Fruit fly (Drosophila melanogaster) whole organism, embryonic: ENCODE measurements around the gene Abl.

ENCODE experiments used
- ATbp ChIP-seq: fragments of 200-800 bp; sonication (Bioruptor generic); optimal IDR thresholded peaks from 2 replicates; lab custom pipeline; 2017; ENCODE audit warnings: missing biosample characterization, mild to moderate bottlenecking, missing genetic modification characterization, missing genetic modification reagents
- Bgb ChIP-seq: fragments of 200-800 bp; sonication (Bioruptor generic); IDR thresholded peaks from 2 replicates; pipeline ENCODE4 v1.3.6; 2022; ENCODE audit warnings: missing biosample characterization, missing genetic modification characterization; ENCODE audit not compliant: partially characterized antibody
- CG10267 ChIP-seq: fragments of 200-800 bp; sonication (Bioruptor generic); optimal IDR thresholded peaks from 2 replicates; lab custom pipeline; 2018; ENCODE audit warnings: missing biosample characterization, mild to moderate bottlenecking, missing genetic modification characterization, moderate library complexity
- CG10654 ChIP-seq: fragments of 200-800 bp; sonication (Bioruptor generic); optimal IDR thresholded peaks from 2 replicates; lab custom pipeline; 2016; ENCODE audit warnings: missing biosample characterization, missing genetic modification characterization
- CG11247 ChIP-seq: fragments of 200-800 bp; sonication (Bioruptor generic); IDR thresholded peaks from 2 replicates; pipeline ENCODE4 v1.3.6; 2022; ENCODE audit warnings: missing biosample characterization, missing genetic modification characterization
- CG12942 ChIP-seq: fragments of 200-800 bp; sonication (Bioruptor generic); optimal IDR thresholded peaks from 3 replicates; lab custom pipeline; 2016; ENCODE audit warnings: missing biosample characterization, missing genetic modification characterization
- CG13424 ChIP-seq: fragments of 200-800 bp; sonication (Bioruptor generic); optimal IDR thresholded peaks from 2 replicates; lab custom pipeline; 2019; ENCODE audit warnings: missing biosample characterization, mild to moderate bottlenecking, missing genetic modification characterization, moderate library complexity
- CG14710 ChIP-seq: fragments of 200-800 bp; sonication (Bioruptor generic); optimal IDR thresholded peaks from 3 replicates; lab custom pipeline; 2019; ENCODE audit warnings: missing biosample characterization, mild to moderate bottlenecking, missing genetic modification characterization, moderate library complexity
- CG15696 ChIP-seq: fragments of 200-800 bp; sonication (Bioruptor generic); optimal IDR thresholded peaks from 2 replicates; lab custom pipeline; 2019; ENCODE audit warnings: missing biosample characterization, mild to moderate bottlenecking, missing genetic modification characterization, moderate library complexity
- CG1792 ChIP-seq: fragments of 200-800 bp; sonication (Bioruptor generic); optimal IDR thresholded peaks from 2 replicates; lab custom pipeline; 2016; ENCODE audit warnings: missing biosample characterization, missing genetic modification characterization
- CG2116 ChIP-seq: fragments of 200-800 bp; sonication (Bioruptor generic); optimal IDR thresholded peaks from 3 replicates; lab custom pipeline; 2018; ENCODE audit warnings: missing biosample characterization, mild to moderate bottlenecking, missing genetic modification characterization
- CG2202 ChIP-seq: fragments of 200-800 bp; sonication (Bioruptor generic); optimal IDR thresholded peaks from 2 replicates; lab custom pipeline; 2018; ENCODE audit warnings: missing biosample characterization, mild to moderate bottlenecking, missing genetic modification characterization
- CG2712 ChIP-seq: fragments of 200-800 bp; optimal IDR thresholded peaks from 3 replicates; lab custom pipeline; 2019; ENCODE audit warnings: missing biosample characterization, mild to moderate bottlenecking, missing genetic modification characterization, moderate library complexity
- CG3065 ChIP-seq: fragments of 200-800 bp; sonication (Bioruptor generic); optimal IDR thresholded peaks from 2 replicates; lab custom pipeline; 2016; ENCODE audit warnings: missing biosample characterization, missing genetic modification characterization
- CG31365 ChIP-seq: fragments of 200-800 bp; sonication (Bioruptor generic); optimal IDR thresholded peaks from 2 replicates; lab custom pipeline; 2018; ENCODE audit warnings: missing biosample characterization, mild to moderate bottlenecking, missing genetic modification characterization
- CG34422 ChIP-seq: fragments of 200-800 bp; sonication (Bioruptor generic); IDR thresholded peaks from 3 replicates; pipeline ENCODE4 v1.3.6; 2022; ENCODE audit warnings: missing biosample characterization, missing genetic modification characterization
- CG3995 ChIP-seq: fragments of 200-800 bp; sonication (Bioruptor generic); optimal IDR thresholded peaks from 3 replicates; lab custom pipeline; 2016; ENCODE audit warnings: missing biosample characterization, missing genetic modification characterization
- CG42726 ChIP-seq: fragments of 200-800 bp; sonication (Bioruptor generic); IDR thresholded peaks from 2 replicates; pipeline ENCODE4 v1.3.6; 2022; ENCODE audit warnings: missing biosample characterization, missing genetic modification characterization; ENCODE audit not compliant: partially characterized antibody
- CG4424 ChIP-seq: fragments of 200-800 bp; sonication (Bioruptor generic); optimal IDR thresholded peaks from 3 replicates; lab custom pipeline; 2016; ENCODE audit warnings: missing biosample characterization, missing genetic modification characterization
- CG4617 ChIP-seq: fragments of 200-800 bp; sonication (Bioruptor generic); optimal IDR thresholded peaks from 3 replicates; lab custom pipeline; 2016; ENCODE audit warnings: missing biosample characterization, missing genetic modification characterization, borderline replicate concordance
- CG4820 ChIP-seq: fragments of 200-800 bp; sonication (Bioruptor generic); optimal IDR thresholded peaks from 3 replicates; lab custom pipeline; 2016; ENCODE audit warnings: missing biosample characterization, missing genetic modification characterization
- CG4854 ChIP-seq: fragments of 200-800 bp; sonication (Bioruptor generic); optimal IDR thresholded peaks from 2 replicates; lab custom pipeline; 2016; ENCODE audit warnings: missing biosample characterization, missing genetic modification characterization, inconsistent platforms
- CG6765 ChIP-seq: fragments of 200-800 bp; sonication (Bioruptor generic); optimal IDR thresholded peaks from 3 replicates; lab custom pipeline; 2017; ENCODE audit warnings: missing biosample characterization, mild to moderate bottlenecking, missing genetic modification characterization
- CG6791 ChIP-seq: fragments of 200-800 bp; sonication (Bioruptor generic); IDR thresholded peaks from 3 replicates; pipeline ENCODE4 v1.3.6; 2022; ENCODE audit warnings: missing biosample characterization, missing genetic modification characterization; ENCODE audit not compliant: partially characterized antibody
- CG9797 ChIP-seq: fragments of 200-800 bp; sonication (Bioruptor generic); optimal IDR thresholded peaks from 3 replicates; lab custom pipeline; 2018; ENCODE audit warnings: missing biosample characterization, mild to moderate bottlenecking, missing genetic modification characterization
- CoRest ChIP-seq: fragments of 200-800 bp; sonication (Bioruptor generic); optimal IDR thresholded peaks from 3 replicates; lab custom pipeline; 2018; ENCODE audit warnings: missing biosample characterization, mild to moderate bottlenecking, missing genetic modification characterization, moderate library complexity
- Drgx ChIP-seq: fragments of 200-800 bp; sonication (Bioruptor generic); IDR thresholded peaks from 2 replicates; pipeline ENCODE4 v1.3.6; 2022; ENCODE audit warnings: missing biosample characterization, missing genetic modification characterization
- E2f2 ChIP-seq: fragments of 200-800 bp; sonication (Bioruptor generic); IDR thresholded peaks from 2 replicates; pipeline ENCODE4 v1.3.6; 2022; ENCODE audit warnings: missing biosample characterization, missing genetic modification characterization
- Hand ChIP-seq: fragments of 200-800 bp; sonication (Bioruptor generic); optimal IDR thresholded peaks from 2 replicates; lab custom pipeline; 2017; ENCODE audit warnings: mild to moderate bottlenecking, missing biosample characterization, missing genetic modification reagents, missing genetic modification characterization
- HmgZ ChIP-seq: fragments of 200-800 bp; sonication (Bioruptor generic); optimal IDR thresholded peaks from 2 replicates; lab custom pipeline; 2018; ENCODE audit warnings: missing biosample characterization, mild to moderate bottlenecking, missing genetic modification characterization
- MBD-R2 ChIP-seq: fragments of 200-800 bp; sonication (Bioruptor generic); IDR thresholded peaks from 2 replicates; pipeline ENCODE4 v1.3.6; 2022; ENCODE audit warnings: missing biosample characterization, missing genetic modification characterization
- Med ChIP-seq: fragments of 200-800 bp; sonication (Bioruptor generic); peaks from one replicate; lab custom pipeline; 2016; ENCODE audit warnings: missing biosample characterization, missing genetic modification characterization, mild to moderate bottlenecking, inconsistent platforms, moderate library complexity
- Sin3A ChIP-seq: fragments of >200 bp; optimal IDR thresholded peaks from 2 replicates; lab custom pipeline; 2018
- Usf ChIP-seq: fragments of 200-800 bp; sonication (Bioruptor generic); optimal IDR thresholded peaks from 2 replicates; lab custom pipeline; 2017; ENCODE audit warnings: missing genotype, missing biosample characterization, missing genetic modification characterization
- al ChIP-seq: fragments of 200-800 bp; sonication (Bioruptor generic); IDR thresholded peaks from 2 replicates; pipeline ENCODE4 v1.3.6; 2022; ENCODE audit warnings: missing biosample characterization, missing genetic modification characterization
- ato ChIP-seq: fragments of 200-800 bp; sonication (Bioruptor generic); IDR thresholded peaks from 2 replicates; pipeline ENCODE4 v1.3.6; 2022; ENCODE audit warnings: missing biosample characterization, missing genetic modification characterization; ENCODE audit not compliant: partially characterized antibody
- br ChIP-seq: fragments of >200 bp; optimal IDR thresholded peaks from 2 replicates; lab custom pipeline; 2017
- da ChIP-seq: fragments of 200-800 bp; sonication (Bioruptor generic); optimal IDR thresholded peaks from 2 replicates; lab custom pipeline; 2016; ENCODE audit warnings: missing biosample characterization, missing genetic modification characterization
- ham ChIP-seq: fragments of 200-800 bp; sonication (Bioruptor generic); IDR thresholded peaks from 2 replicates; pipeline ENCODE4 v1.3.6; 2022; ENCODE audit warnings: missing biosample characterization, missing genetic modification characterization
- inv ChIP-seq: fragments of 200-800 bp; sonication (Bioruptor generic); IDR thresholded peaks from 2 replicates; pipeline ENCODE4 v1.3.6; 2022; ENCODE audit warnings: missing biosample characterization, missing genetic modification characterization; ENCODE audit not compliant: partially characterized antibody
- knrl ChIP-seq: fragments of 200-800 bp; sonication (Bioruptor generic); IDR thresholded peaks from 3 replicates; pipeline ENCODE4 v1.3.6; 2022; ENCODE audit warnings: missing biosample characterization, missing genetic modification characterization; ENCODE audit not compliant: partially characterized antibody
- luna ChIP-seq: fragments of 200-800 bp; sonication (Bioruptor generic); optimal IDR thresholded peaks from 2 replicates; lab custom pipeline; 2016; ENCODE audit warnings: missing biosample characterization, missing genetic modification characterization
- nom ChIP-seq: fragments of 200-800 bp; sonication (Bioruptor generic); optimal IDR thresholded peaks from 2 replicates; lab custom pipeline; 2017; ENCODE audit warnings: missing biosample characterization, missing genetic modification characterization, mild to moderate bottlenecking, moderate library complexity, missing genetic modification reagents
- phol ChIP-seq: fragments of 200-800 bp; sonication (Bioruptor generic); optimal IDR thresholded peaks from 3 replicates; lab custom pipeline; 2018; ENCODE audit warnings: missing biosample characterization, mild to moderate bottlenecking, missing genetic modification characterization, moderate library complexity
- pum ChIP-seq: fragments of 200-800 bp; sonication (Bioruptor generic); optimal IDR thresholded peaks from 2 replicates; lab custom pipeline; 2016; ENCODE audit warnings: missing biosample characterization, missing genetic modification characterization
- pzg ChIP-seq: fragments of 200-800 bp; sonication (Bioruptor generic); optimal IDR thresholded peaks from 3 replicates; lab custom pipeline; 2018; ENCODE audit warnings: missing biosample characterization, mild to moderate bottlenecking, missing genetic modification characterization, moderate library complexity
- row ChIP-seq: fragments of 200-800 bp; sonication (Bioruptor generic); IDR thresholded peaks from 3 replicates; pipeline ENCODE4 v1.3.6; 2022; ENCODE audit warnings: missing biosample characterization, missing genetic modification characterization
- sens ChIP-seq: fragments of 200-800 bp; sonication (Bioruptor generic); peaks from one replicate; lab custom pipeline; 2016; ENCODE audit warnings: missing biosample characterization, missing genetic modification characterization
- slp2 ChIP-seq: fragments of 200-800 bp; sonication (Bioruptor generic); optimal IDR thresholded peaks from 2 replicates; lab custom pipeline; 2016; ENCODE audit warnings: missing biosample characterization, missing genetic modification characterization
- sr ChIP-seq: fragments of 200-800 bp; sonication (Bioruptor generic); IDR thresholded peaks from 3 replicates; pipeline ENCODE4 v1.3.6; 2022; ENCODE audit warnings: missing biosample characterization, missing genetic modification characterization
- unc-4 ChIP-seq: fragments of 200-800 bp; sonication (Bioruptor generic); IDR thresholded peaks from 2 replicates; pipeline ENCODE4 v1.3.6; 2022; ENCODE audit warnings: missing biosample characterization, missing genetic modification characterization; ENCODE audit not compliant: partially characterized antibody
- yki ChIP-seq: fragments of >200 bp; optimal IDR thresholded peaks from 3 replicates; lab custom pipeline; 2018

Gene Abl

DNA sequence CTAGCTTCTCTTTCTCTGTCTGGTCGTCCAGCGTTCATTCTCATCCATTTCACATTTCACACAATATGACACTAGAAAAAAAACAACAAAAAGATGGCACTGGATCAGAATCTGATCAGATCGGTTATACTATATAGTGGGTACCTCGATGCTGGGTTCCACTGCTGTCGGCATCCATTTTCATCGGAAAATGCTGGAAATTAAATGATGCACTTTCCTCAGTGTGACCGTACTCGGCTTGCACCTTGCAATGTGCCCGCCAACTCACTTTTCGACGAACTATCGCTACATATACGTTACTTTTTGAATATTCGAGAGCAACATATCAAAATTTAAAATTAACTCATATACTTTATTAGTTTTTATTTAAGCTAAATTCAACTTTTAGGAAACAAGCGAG is 56.8 kb downstream of the Abl start, which contains the start of gene tra (continued):
- TF ChIP-seq nom (GFP tag; lab: Kevin White, UChicago), result peak; percentile 36
- TF ChIP-seq Sin3A, result peak; percentile 42
- no peak for TF ChIP-seq ATbp
- TF ChIP-seq Bgb (GFP tag; lab: Robert Waterston, UW), result peak; percentile 57
- peak; percentile 68 for TF ChIP-seq unc-4 (GFP tag; lab: Robert Waterston, UW)
- peak; percentile 70 for TF ChIP-seq CG3995 (GFP tag; lab: Kevin White, UChicago)
- TF ChIP-seq ato (GFP tag; lab: Robert Waterston, UW), result peak; percentile 15; the same call in 1 of the 2 replicates
- no peak; the same call in 1 of the 2 replicates for TF ChIP-seq CG42726 (GFP tag; lab: Robert Waterston, UW)
- no peak for TF ChIP-seq al (GFP tag; lab: Robert Waterston, UW)
- TF ChIP-seq CG6765 (GFP tag; lab: Kevin White, UChicago), result no peak
- no peak for TF ChIP-seq CG12942 (GFP tag; lab: Kevin White, UChicago)
- peak; percentile 60 for TF ChIP-seq CG2116 (GFP tag; lab: Kevin White, UChicago)
- peak; percentile 73 for TF ChIP-seq phol (tag; lab: Kevin White, UChicago)
- TF ChIP-seq CG4854 (GFP tag; lab: Kevin White, UChicago), result no peak
- peak; percentile 66 for TF ChIP-seq CG14710
- TF ChIP-seq CG3065 (GFP tag; lab: Kevin White, UChicago), result no peak
- no peak for TF ChIP-seq CG15696 (tag; lab: Kevin White, UChicago)
- TF ChIP-seq CG2202 (tag; lab: Kevin White, UChicago), result no peak
- TF ChIP-seq CG4820 (GFP tag; lab: Kevin White, UChicago), result no peak
- no peak for TF ChIP-seq CG34422 (GFP tag; lab: Robert Waterston, UW)
- no peak for TF ChIP-seq CG31365 (tag; lab: Kevin White, UChicago)
- no peak for TF ChIP-seq yki
- no peak for TF ChIP-seq Usf (GFP tag; lab: Kevin White, UChicago)
- no peak for TF ChIP-seq CG11247
- peak; percentile 27 for TF ChIP-seq CG2712 (tag; lab: Kevin White, UChicago)
- no peak for TF ChIP-seq br (lab: Kevin White, UChicago)
- TF ChIP-seq CG4617 (GFP tag; lab: Kevin White, UChicago), result peak; percentile 75
- TF ChIP-seq CG13424 (tag; lab: Kevin White, UChicago), result no peak
- TF ChIP-seq luna (GFP tag; lab: Kevin White, UChicago), result no peak
- TF ChIP-seq slp2, result no peak
- TF ChIP-seq sens, result peak; percentile 72
- TF ChIP-seq inv (GFP tag; lab: Robert Waterston, UW), result peak; percentile 38; the same call in 1 of the 2 replicates
- TF ChIP-seq row, result 0 out of 3 replicates have a peak, but pooled peaks have one; percentile 11
- TF ChIP-seq knrl (GFP tag; lab: Robert Waterston, UW), result peak; percentile 57; the same call in 2 of the 3 replicates
- no peak for TF ChIP-seq Drgx
- no peak for TF ChIP-seq ham (GFP tag; lab: Robert Waterston, UW)
- no peak for TF ChIP-seq CG1792 (GFP tag; lab: Kevin White, UChicago)
- TF ChIP-seq Med (GFP tag; lab: Kevin White, UChicago), result no peak
- peak; percentile 91 for TF ChIP-seq CG9797
- peak; percentile 70 for TF ChIP-seq CG6791 (GFP tag; lab: Robert Waterston, UW)
- peak; percentile 59 for TF ChIP-seq MBD-R2 (GFP tag; lab: Robert Waterston, UW)
- no peak for TF ChIP-seq Hand (GFP tag; lab: Kevin White, UChicago)
- no peak for TF ChIP-seq pum (GFP tag; lab: Kevin White, UChicago)
- peak; percentile 45 for TF ChIP-seq CG10267 (tag; lab: Kevin White, UChicago)
- TF ChIP-seq E2f2 (GFP tag; lab: Robert Waterston, UW), result peak; percentile 76
- TF ChIP-seq CG4424 (GFP tag; lab: Kevin White, UChicago), result no peak
- no peak for TF ChIP-seq CoRest (tag; lab: Kevin White, UChicago)
- TF ChIP-seq pzg (GFP tag; lab: Kevin White, UChicago), result peak; percentile 58
- no peak for TF ChIP-seq sr
- no peak for TF ChIP-seq CG10654 (GFP tag; lab: Kevin White, UChicago)
- peak; percentile 11 for TF ChIP-seq HmgZ (tag; lab: Kevin White, UChicago)
- TF ChIP-seq da (GFP tag; lab: Kevin White, UChicago), result no peak
